In genomic region chrX:15891606-15892345, dm6 we compare ENCODE assay signal across 1 fruit fly cellular context.
TF ChIP-seq lines count a peak whose summit lies in the region.

Gene shi, plus strand, starts transcription at chrX:15892116.

TF ChIP-seq in whole organism, embryonic, 481 proteins besides CTCF, POLR2A, EP300 and RAD21 (continued from another document):
- TF ChIP-seq CG8089 (GFP tag; optimal IDR thresholded peaks at IDR 0.05; lab: Kevin White, UChicago) (no peak), pb (GFP tag; optimal IDR thresholded peaks at IDR 0.05; lab: Kevin White, UChicago) (no peak), CG15514 (GFP tag; optimal IDR thresholded peaks at IDR 0.05; lab: Kevin White, UChicago) (peak; percentile 60), her (GFP tag; optimal IDR thresholded peaks at IDR 0.05; lab: Kevin White, UChicago) (no peak), CG12769 (tag; optimal IDR thresholded peaks at IDR 0.05; lab: Kevin White, UChicago) (peak; percentile 46), CG12744 (GFP tag; optimal IDR thresholded peaks at IDR 0.05; lab: Kevin White, UChicago) (no peak), CG6683 (GFP tag; optimal IDR thresholded peaks at IDR 0.05; lab: Kevin White, UChicago) (no peak), amos (GFP tag; IDR thresholded peaks at IDR 0.05; lab: Robert Waterston, UW; ENCODE audit: partially characterized antibody) (peak; percentile 99), CG4820 (GFP tag; optimal IDR thresholded peaks at IDR 0.05; lab: Kevin White, UChicago) (no peak), Fer1 (GFP tag; optimal IDR thresholded peaks at IDR 0.05; lab: Kevin White, UChicago) (no peak), MBD-R2 (GFP tag; IDR thresholded peaks at IDR 0.05; lab: Robert Waterston, UW) (peak; percentile 47), jumu (GFP tag; optimal IDR thresholded peaks at IDR 0.05; lab: Kevin White, UChicago) (peak; percentile 0), inv (GFP tag; IDR thresholded peaks at IDR 0.05; lab: Robert Waterston, UW; ENCODE audit: partially characterized antibody) (peak; percentile 97), tll (GFP tag; optimal IDR thresholded peaks at IDR 0.05; lab: Kevin White, UChicago) (no peak), CG14710 (tag; optimal IDR thresholded peaks at IDR 0.05; lab: Kevin White, UChicago) (peak; percentile 60), Gug (GFP tag; IDR thresholded peaks at IDR 0.05; lab: Robert Waterston, UW) (no peak), CG10654 (GFP tag; optimal IDR thresholded peaks at IDR 0.05; lab: Kevin White, UChicago) (no peak), CG16813 (GFP tag; IDR thresholded peaks at IDR 0.05; lab: Robert Waterston, UW; ENCODE audit: partially characterized antibody) (peak; percentile 98), Meics (GFP tag; optimal IDR thresholded peaks at IDR 0.05; lab: Kevin White, UChicago) (no peak), lab (GFP tag; optimal IDR thresholded peaks at IDR 0.05; lab: Kevin White, UChicago) (peak; percentile 15), BEAF-32 (GFP tag; optimal IDR thresholded peaks at IDR 0.05; lab: Kevin White, UChicago) (peak; percentile 98), oc (tag; optimal IDR thresholded peaks at IDR 0.05; lab: Kevin White, UChicago) (no peak), CG7372 (GFP tag; IDR thresholded peaks at IDR 0.05; lab: Robert Waterston, UW) (no peak), CG18476 (GFP tag; optimal IDR thresholded peaks at IDR 0.05; lab: Kevin White, UChicago) (no peak), nerfin-2 (GFP tag; IDR thresholded peaks at IDR 0.05; lab: Robert Waterston, UW; ENCODE audit: partially characterized antibody) (peak; percentile 99), kay (GFP tag; optimal IDR thresholded peaks at IDR 0.05; lab: Kevin White, UChicago) (peak; percentile 18), usp (GFP tag; optimal IDR thresholded peaks at IDR 0.05; lab: Kevin White, UChicago) (no peak), unpg (GFP tag; optimal IDR thresholded peaks at IDR 0.05; lab: Kevin White, UChicago) (no peak), CG13287 (GFP tag; IDR thresholded peaks at IDR 0.05; lab: Robert Waterston, UW; ENCODE audit: partially characterized antibody) (peak; percentile 96), fd96Cb (tag; optimal IDR thresholded peaks at IDR 0.05; lab: Kevin White, UChicago) (no peak), gfzf (GFP tag; optimal IDR thresholded peaks at IDR 0.05; lab: Kevin White, UChicago) (peak; percentile 53), Hmr (GFP tag; optimal IDR thresholded peaks at IDR 0.05; lab: Kevin White, UChicago) (peak; percentile 45), CG10209 (GFP tag; optimal IDR thresholded peaks at IDR 0.05; lab: Kevin White, UChicago) (no peak), Taf1 (GFP tag; IDR thresholded peaks at IDR 0.05; lab: Robert Waterston, UW) (no peak), HLH4C (GFP tag; IDR thresholded peaks at IDR 0.05; lab: Robert Waterston, UW; ENCODE audit: partially characterized antibody) (peak; percentile 99), HmgZ (tag; optimal IDR thresholded peaks at IDR 0.05; lab: Kevin White, UChicago) (peak; percentile 73), CG10543 (GFP tag; optimal IDR thresholded peaks at IDR 0.05; lab: Kevin White, UChicago) (peak; percentile 10), croc (GFP tag; conservative IDR thresholded peaks at IDR 0.05; lab: Robert Waterston, UW) (no peak), CG17186 (GFP tag; optimal IDR thresholded peaks at IDR 0.05; lab: Kevin White, UChicago) (peak; percentile 80), Hr78 (GFP tag; optimal IDR thresholded peaks at IDR 0.05; lab: Kevin White, UChicago) (peak in 1 of 2 experiments; percentile 100), ftz-f1 (GFP tag; optimal IDR thresholded peaks at IDR 0.05; lab: Kevin White, UChicago) (peak; percentile 96), wdn (GFP tag; IDR thresholded peaks at IDR 0.05; lab: Robert Waterston, UW) (no peak), CG1024 (GFP tag; IDR thresholded peaks at IDR 0.05; lab: Robert Waterston, UW) (0 out of 2 replicates have a peak, but pooled peaks have one; percentile 18), abd-A (tag; optimal IDR thresholded peaks at IDR 0.05; lab: Kevin White, UChicago) (peak; percentile 83), CG3726 (GFP tag; IDR thresholded peaks at IDR 0.05; lab: Robert Waterston, UW) (no peak), org-1 (GFP tag; optimal IDR thresholded peaks at IDR 0.05; lab: Kevin White, UChicago) (no peak), ato (GFP tag; IDR thresholded peaks at IDR 0.05; lab: Robert Waterston, UW; ENCODE audit: partially characterized antibody) (peak; percentile 99), exex (tag; optimal IDR thresholded peaks at IDR 0.05; lab: Kevin White, UChicago) (peak; percentile 86), sima (GFP tag; optimal IDR thresholded peaks at IDR 0.05; lab: Kevin White, UChicago) (no peak), scrt (GFP tag; optimal IDR thresholded peaks at IDR 0.05; lab: Kevin White, UChicago) (peak; percentile 13), Vsx1 (GFP tag; optimal IDR thresholded peaks at IDR 0.05; lab: Kevin White, UChicago) (peak; percentile 20), caup (GFP tag; optimal IDR thresholded peaks at IDR 0.05; lab: Kevin White, UChicago; ENCODE audit: severe bottlenecking) (peak; percentile 51), CG2129 (GFP tag; IDR thresholded peaks at IDR 0.05; lab: Robert Waterston, UW; ENCODE audit: partially characterized antibody) (peak; percentile 83), CG4617 (GFP tag; optimal IDR thresholded peaks at IDR 0.05; lab: Kevin White, UChicago; ENCODE audit: borderline replicate concordance) (peak; percentile 3), CG6791 (GFP tag; IDR thresholded peaks at IDR 0.05; lab: Robert Waterston, UW; ENCODE audit: partially characterized antibody) (peak; percentile 99), phol (tag; optimal IDR thresholded peaks at IDR 0.05; lab: Kevin White, UChicago) (peak; percentile 44), ewg (GFP tag; optimal IDR thresholded peaks at IDR 0.05; lab: Kevin White, UChicago) (peak; percentile 97), Opbp (GFP tag; IDR thresholded peaks at IDR 0.05; lab: Robert Waterston, UW; ENCODE audit: partially characterized antibody) (peak; percentile 98), CG7357 (GFP tag; IDR thresholded peaks at IDR 0.05; lab: Robert Waterston, UW) (peak; percentile 51; the same call in 1 of the 3 replicates), Lhr (GFP tag; optimal IDR thresholded peaks at IDR 0.05; lab: Kevin White, UChicago) (peak; percentile 46), vfl (GFP tag; optimal IDR thresholded peaks at IDR 0.05; lab: Kevin White, UChicago) (no peak)
